Worm (Caenorhabditis elegans): ENCODE measurements around the gene T04B2.8.

The T04B2.8 gene

DNA sequence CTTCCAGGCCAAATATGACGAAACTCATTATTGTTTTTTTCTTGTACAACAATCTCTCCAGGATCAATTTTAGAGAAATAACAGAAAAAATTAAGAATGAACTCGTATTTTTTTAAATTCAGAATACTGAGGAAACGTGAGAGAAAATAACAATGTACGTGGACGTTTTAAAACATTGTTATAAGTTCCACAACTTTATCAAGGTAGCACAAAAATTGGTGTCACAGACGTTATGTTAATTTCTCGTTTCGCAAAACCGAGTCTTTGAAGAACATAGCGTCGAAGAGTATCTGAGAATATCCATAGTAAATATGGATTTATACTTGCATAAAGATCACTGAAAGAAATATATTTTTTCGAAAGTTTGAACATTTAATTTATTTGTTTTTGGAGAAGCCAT, at the start of gene T04B2.8:
Gene T04B2.8, minus strand, starts transcription at position 101 of the 400 bp plus-strand sequence.
- no peak for TF ChIP-seq nhr-47 (tag; optimal IDR thresholded peaks at IDR 0.05)
- no peak for TF ChIP-seq nhr-71 (tag; optimal IDR thresholded peaks at IDR 0.05)
- no peak for TF ChIP-seq ztf-11 (tag; optimal IDR thresholded peaks at IDR 0.05)
- no peak for TF ChIP-seq vab-15 (tag; optimal IDR thresholded peaks at IDR 0.05)
- TF ChIP-seq pax-3 (tag; optimal IDR thresholded peaks at IDR 0.05) = no peak
- no peak for TF ChIP-seq lin-35 (GFP tag; optimal IDR thresholded peaks at IDR 0.05)
- no peak for TF ChIP-seq Y116A8C.19 (tag; optimal IDR thresholded peaks at IDR 0.05; ENCODE audit: borderline replicate concordance)
- TF ChIP-seq nhr-76 (tag; optimal IDR thresholded peaks at IDR 0.05) = no peak
- no peak for TF ChIP-seq tlp-1 (tag; optimal IDR thresholded peaks at IDR 0.05)
- TF ChIP-seq lin-14 (GFP tag; optimal IDR thresholded peaks at IDR 0.05) = no peak
- no peak for TF ChIP-seq egl-27 (tag; optimal IDR thresholded peaks at IDR 0.05)
- no peak for TF ChIP-seq grh-1 (GFP tag; IDR thresholded peaks at IDR 0.05)

DNA sequence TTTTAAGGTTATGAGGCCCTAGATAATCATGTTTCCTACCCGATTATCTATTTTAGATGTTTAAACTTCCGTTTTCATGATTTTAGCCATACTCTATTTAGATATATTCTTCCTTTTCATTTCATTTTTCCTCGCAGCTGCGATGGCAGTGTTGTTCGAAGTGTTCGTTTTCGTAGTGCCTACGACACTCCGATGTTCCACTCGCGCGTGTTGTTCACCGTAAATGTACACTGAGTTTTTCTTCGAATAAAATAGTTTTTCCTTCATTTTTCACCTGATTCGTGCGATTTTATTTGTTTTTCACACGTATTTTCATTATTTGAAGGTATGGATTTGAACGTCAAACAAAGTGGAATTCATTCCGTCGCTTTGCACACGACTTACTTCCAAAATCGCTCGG, 45.9 kb upstream of the T04B2.8 start, which contains the start of gene dis-3:
Gene dis-3, plus strand, starts transcription at position 322 of the 400 bp plus-strand sequence.
- TF ChIP-seq rnt-1 (tag; optimal IDR thresholded peaks at IDR 0.05) = peak; percentile 1
- no peak for TF ChIP-seq zip-4 (GFP tag; optimal IDR thresholded peaks at IDR 0.05)
- peak; percentile 16 to 36 for TF ChIP-seq efl-1 (optimal IDR thresholded peaks at IDR 0.05)
- TF ChIP-seq efl-1 (GFP tag; optimal IDR thresholded peaks at IDR 0.05 in 1 of 2) = peak in 1 of 2 experiments; percentile 57
- TF ChIP-seq swsn-7 (tag; optimal IDR thresholded peaks at IDR 0.05) = no peak
- TF ChIP-seq nhr-76 (tag; optimal IDR thresholded peaks at IDR 0.05) = no peak
- no peak for TF ChIP-seq ets-5 (GFP tag; IDR thresholded peaks at IDR 0.05)
- no peak for TF ChIP-seq nhr-12 (tag; optimal IDR thresholded peaks at IDR 0.05)
- TF ChIP-seq pag-3 (tag; optimal IDR thresholded peaks at IDR 0.05; ENCODE audit: borderline replicate concordance, insufficient read depth) = no peak
- peak in 1 of 2 experiments; percentile 45 for TF ChIP-seq lin-35 (GFP tag; optimal IDR thresholded peaks at IDR 0.05)
- no peak for TF ChIP-seq sox-4 (tag; optimal IDR thresholded peaks at IDR 0.05)
- TF ChIP-seq blmp-1 (tag; optimal IDR thresholded peaks at IDR 0.05) = peak; percentile 22
- peak in 1 of 3 experiments; percentile 26 for TF ChIP-seq dpl-1 (GFP tag; optimal IDR thresholded peaks at IDR 0.05)

DNA sequence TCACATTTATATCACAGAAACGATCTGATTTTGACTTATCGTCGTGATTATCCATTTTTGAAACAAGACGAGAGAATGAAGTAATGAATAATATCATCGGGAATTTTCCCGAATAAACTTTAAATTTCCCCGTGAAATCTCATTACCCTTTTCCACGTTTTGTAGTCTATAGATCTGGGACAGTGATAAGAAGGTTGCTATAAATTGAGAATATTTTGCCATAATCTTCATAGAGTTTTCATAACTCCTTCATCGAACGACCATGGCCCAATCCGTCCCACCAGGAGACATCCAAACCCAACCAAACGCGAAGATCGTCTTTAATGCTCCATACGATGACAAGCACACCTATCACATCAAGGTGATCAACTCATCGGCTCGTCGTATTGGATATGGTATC, 44.2 kb upstream of the T04B2.8 start, which contains the start of the genes C04G2.5 and msp-36:
Gene C04G2.5, minus strand, starts transcription at position 101 of the 400 bp plus-strand sequence.
Gene msp-36, plus strand, starts transcription at position 263 of the 400 bp plus-strand sequence.
- no peak for TF ChIP-seq alr-1 (tag; optimal IDR thresholded peaks at IDR 0.05; ENCODE audit: borderline replicate concordance)
- TF ChIP-seq ceh-63 (GFP tag; optimal IDR thresholded peaks at IDR 0.05) = no peak
- no peak for TF ChIP-seq lin-15B (tag; optimal IDR thresholded peaks at IDR 0.05)
- TF ChIP-seq skn-1 (tag; optimal IDR thresholded peaks at IDR 0.05) = no peak
- TF ChIP-seq nhr-20 (tag; optimal IDR thresholded peaks at IDR 0.05) = no peak
- TF ChIP-seq grh-1 (GFP tag; IDR thresholded peaks at IDR 0.05) = no peak
- TF ChIP-seq ceh-8 (GFP tag; optimal IDR thresholded peaks at IDR 0.05) = no peak
- TF ChIP-seq jun-1 (tag; optimal IDR thresholded peaks at IDR 0.05) = no peak

DNA sequence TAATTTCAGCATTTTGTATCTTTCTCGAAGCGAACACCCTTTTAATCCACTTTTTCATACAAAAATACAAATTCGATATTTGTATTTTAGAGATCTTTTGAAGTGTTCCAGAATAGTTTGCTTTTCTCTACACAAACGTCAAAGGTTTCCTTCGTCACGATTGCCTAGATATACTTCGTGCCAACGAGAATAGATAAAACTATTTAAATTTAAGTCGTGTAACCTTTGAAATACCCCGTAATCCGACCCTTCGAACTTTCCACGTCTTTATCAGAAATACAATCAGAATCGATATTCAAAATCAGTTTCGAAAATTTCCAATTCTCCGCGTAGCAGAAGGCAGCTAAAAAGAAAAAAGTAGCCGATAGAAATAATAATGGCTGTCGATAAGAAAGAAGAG, 39.4 kb upstream of the T04B2.8 start, which contains the start of gene ttbk-5:
Gene ttbk-5, plus strand, starts transcription at position 301 of the 400 bp plus-strand sequence.
- TF ChIP-seq C34B4.2 (tag; optimal IDR thresholded peaks at IDR 0.05) = no peak
- TF ChIP-seq isw-1 (GFP tag; IDR thresholded peaks at IDR 0.05) = no peak
- TF ChIP-seq nhr-76 (tag; optimal IDR thresholded peaks at IDR 0.05) = no peak
- TF ChIP-seq lin-15B (tag; optimal IDR thresholded peaks at IDR 0.05) = no peak
- TF ChIP-seq C16A3.4 (tag; optimal IDR thresholded peaks at IDR 0.05) = no peak
- TF ChIP-seq mab-9 (GFP tag; IDR thresholded peaks at IDR 0.05) = no peak

DNA sequence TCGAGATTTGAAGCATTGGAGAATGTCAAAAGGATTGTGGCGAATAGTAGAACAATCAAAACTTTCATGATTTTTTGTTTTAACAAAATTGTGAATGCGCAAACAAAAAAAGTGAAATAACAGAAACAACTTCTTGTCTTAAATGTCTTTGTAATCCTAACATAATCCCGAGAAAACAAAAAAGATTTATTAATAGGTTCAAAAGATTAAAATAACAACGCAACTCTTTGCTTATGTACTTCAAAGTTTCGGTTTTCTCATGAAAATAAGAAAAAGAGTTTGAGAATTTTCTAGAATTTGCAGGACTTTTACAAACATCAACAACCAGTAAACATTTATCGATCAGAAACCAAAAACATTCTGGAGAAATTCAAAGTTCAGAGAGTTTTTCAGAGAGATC, 38.8 kb upstream of the T04B2.8 start, which contains the start of gene ttr-39:
Gene ttr-39, minus strand, starts transcription at position 101 of the 400 bp plus-strand sequence.
- TF ChIP-seq mab-9 (GFP tag; IDR thresholded peaks at IDR 0.05) (0 out of 2 replicates have a peak, but pooled peaks have one; percentile 21), lir-3 (tag; optimal IDR thresholded peaks at IDR 0.05; ENCODE audit: poor library complexity) (no peak)

Data from whole organism, L1 larva.